Fruit fly (Drosophila melanogaster) whole organism, embryonic: ENCODE measurements around the gene CG14424.

Experiments
- CG10321 ChIP-seq: fragments of 200-800 bp; sonication (Bioruptor generic); IDR thresholded peaks from 2 replicates; pipeline ENCODE4 v1.3.6; 2022; ENCODE audit warnings: missing biosample characterization, missing genetic modification characterization
- CG13296 ChIP-seq: fragments of 200-800 bp; sonication (Bioruptor generic); optimal IDR thresholded peaks from 3 replicates; lab custom pipeline; 2018; ENCODE audit warnings: missing biosample characterization, mild to moderate bottlenecking, missing genetic modification characterization
- CG5180 ChIP-seq: fragments of 200-800 bp; sonication (Bioruptor generic); optimal IDR thresholded peaks from 3 replicates; lab custom pipeline; 2017; ENCODE audit warnings: missing biosample characterization, missing genetic modification characterization, mild to moderate bottlenecking, moderate library complexity, missing genetic modification reagents
- CG6272 ChIP-seq: fragments of 200-800 bp; sonication (Bioruptor generic); IDR thresholded peaks from 2 replicates; pipeline ENCODE4 v1.3.6; 2022; ENCODE audit warnings: missing biosample characterization, missing genetic modification characterization
- Camta ChIP-seq: fragments of 200-800 bp; sonication (Bioruptor generic); optimal IDR thresholded peaks from 2 replicates; lab custom pipeline; 2016; ENCODE audit warnings: missing biosample characterization, missing genetic modification characterization
- D ChIP-seq, 2 experiments: fragments of 200-800 bp in 1 of 2; fragments of >200 bp in 1 of 2; sonication (Bioruptor generic) in 1 of 2; optimal IDR thresholded peaks; 2 replicates in 1 of 2; 3 replicates in 1 of 2; lab custom pipeline; 2017; ENCODE audit warnings: mild to moderate bottlenecking in 1 of 2, missing biosample characterization in 1 of 2, missing genetic modification characterization in 1 of 2, missing genetic modification reagents in 1 of 2
- Ets65A ChIP-seq: fragments of 200-800 bp; sonication (Bioruptor generic); peaks from one replicate; lab custom pipeline; 2016; ENCODE audit warnings: missing biosample characterization, missing genetic modification characterization
- Sry-β ChIP-seq: fragments of 200-800 bp; sonication (Bioruptor generic); optimal IDR thresholded peaks from 2 replicates; lab custom pipeline; 2018; ENCODE audit warnings: missing biosample characterization, mild to moderate bottlenecking, missing genetic modification characterization, moderate library complexity
- stc ChIP-seq: fragments of 200-800 bp; sonication (Bioruptor generic); IDR thresholded peaks from 2 replicates; pipeline ENCODE4 v1.3.6; 2022; ENCODE audit warnings: missing biosample characterization, missing genetic modification characterization

The CG14424 gene

dm6 chrX:2877070-2877469 is 50.0 kb downstream of the CG14424 start:
- TF ChIP-seq Ets65A (GFP tag; lab: Kevin White, UChicago), result peak; percentile 70
- TF ChIP-seq D (optimal IDR thresholded peaks at IDR 0.05; lab: Kevin White, UChicago), result no peak
- no peak for TF ChIP-seq D (GFP tag; optimal IDR thresholded peaks at IDR 0.05; lab: Kevin White, UChicago)
- peak; percentile 70 for TF ChIP-seq CG10321

- TF ChIP-seq CG6272 (GFP tag; lab: Robert Waterston, UW) (no peak), Sry-β (no peak), Camta (no peak), CG13296 (GFP tag; lab: Kevin White, UChicago) (no peak), stc (no peak), CG5180 (no peak)
Observed at dm6 chrX:2876433-2876832, 50.6 kb downstream of the CG14424 start, which contains the start of gene CG14417. CG14417 (minus strand) TSS chrX:2876533.
